Worm (Caenorhabditis elegans): ENCODE data around the gene acl-3.

ce11 chrIV:11623060-11623459 lies 28.8 kb downstream of the acl-3 start, which contains the start of gene lys-4:
- TF ChIP-seq lin-1 (GFP tag; IDR thresholded peaks at IDR 0.05) (no peak), ceh-62 (tag; optimal IDR thresholded peaks at IDR 0.05) (no peak), ces-1 (GFP tag; optimal IDR thresholded peaks at IDR 0.05) (no peak), unc-62 (GFP tag; optimal IDR thresholded peaks at IDR 0.05 in 1 of 2) (no peak), unc-62 (tag; optimal IDR thresholded peaks at IDR 0.05) (no peak), lin-39 (tag; optimal IDR thresholded peaks at IDR 0.05) (no peak), set-16 (GFP tag; IDR thresholded peaks at IDR 0.05) (no peak), sdz-12 (GFP tag; optimal IDR thresholded peaks at IDR 0.05) (no peak), fos-1 (tag; optimal IDR thresholded peaks at IDR 0.05) (no peak), zfp-3 (GFP tag; conservative IDR thresholded peaks at IDR 0.05) (no peak)

Data from whole organism, L4 larva.